Fruit fly (Drosophila melanogaster): Measurements from ENCODE around the gene CG18787.

CG18787 gene

dm6 chr2L:12006397-12007330 lies 7.5 kb upstream of the CG18787 start (continued):
- TF ChIP-seq CG1024 (GFP tag; IDR thresholded peaks at IDR 0.05) (no peak), dmrt11E (tag; optimal IDR thresholded peaks at IDR 0.05) (peak; percentile 97), B-H2 (GFP tag; optimal IDR thresholded peaks at IDR 0.05) (peak; percentile 72), Lim3 (GFP tag; IDR thresholded peaks at IDR 0.05) (no peak), sug (tag; optimal IDR thresholded peaks at IDR 0.05) (peak; percentile 92), CG17568 (GFP tag; optimal IDR thresholded peaks at IDR 0.05) (peak; percentile 80), Sox100B (GFP tag; optimal IDR thresholded peaks at IDR 0.05) (peak; percentile 99), exex (tag; optimal IDR thresholded peaks at IDR 0.05) (peak; percentile 75), dm (GFP tag; optimal IDR thresholded peaks at IDR 0.05) (peak; percentile 45), Dfd (GFP tag; optimal IDR thresholded peaks at IDR 0.05) (no peak), vnd (GFP tag; IDR thresholded peaks at IDR 0.05; ENCODE audit: partially characterized antibody) (no peak), CG7271 (tag; optimal IDR thresholded peaks at IDR 0.05) (peak; percentile 81), amos (GFP tag; IDR thresholded peaks at IDR 0.05; ENCODE audit: partially characterized antibody) (no peak), CG8359 (GFP tag; optimal IDR thresholded peaks at IDR 0.05; ENCODE audit: borderline replicate concordance) (no peak), Rfx (GFP tag; IDR thresholded peaks at IDR 0.05) (no peak), H15 (GFP tag; IDR thresholded peaks at IDR 0.05) (no peak), Bdp1 (GFP tag; optimal IDR thresholded peaks at IDR 0.05) (peak; percentile 39), CG5180 (GFP tag; optimal IDR thresholded peaks at IDR 0.05) (peak; percentile 68), Max (GFP tag; optimal IDR thresholded peaks at IDR 0.05) (peak; percentile 90), zf30C (GFP tag; optimal IDR thresholded peaks at IDR 0.05) (no peak), grau (tag; optimal IDR thresholded peaks at IDR 0.05) (peak; percentile 97), az2 (GFP tag; optimal IDR thresholded peaks at IDR 0.05) (peak; percentile 91), mirr (GFP tag; optimal IDR thresholded peaks at IDR 0.05) (peak; percentile 97), CG16813 (GFP tag; IDR thresholded peaks at IDR 0.05; ENCODE audit: partially characterized antibody) (no peak), CG10274 (GFP tag; optimal IDR thresholded peaks at IDR 0.05) (peak; percentile 95), CG14710 (tag; optimal IDR thresholded peaks at IDR 0.05) (peak; percentile 97), Six4 (GFP tag; optimal IDR thresholded peaks at IDR 0.05) (peak; percentile 91), CG7745 (tag; optimal IDR thresholded peaks at IDR 0.05) (no peak), CG33557 (GFP tag; optimal IDR thresholded peaks at IDR 0.05) (peak; percentile 95), MBD-R2 (GFP tag; IDR thresholded peaks at IDR 0.05) (no peak), jing (GFP tag; optimal IDR thresholded peaks at IDR 0.05) (peak; percentile 71), CG11093 (GFP tag; IDR thresholded peaks at IDR 0.05) (peak; percentile 86), HLHmδ (GFP tag; optimal IDR thresholded peaks at IDR 0.05) (peak; percentile 56), CG13624 (GFP tag; optimal IDR thresholded peaks at IDR 0.05) (peak; percentile 66), gcm (GFP tag; optimal IDR thresholded peaks at IDR 0.05) (peak; percentile 96), CG11247 (GFP tag; IDR thresholded peaks at IDR 0.05) (no peak), Camta (GFP tag; optimal IDR thresholded peaks at IDR 0.05) (peak; percentile 78), CG15269 (tag; optimal IDR thresholded peaks at IDR 0.05) (peak; percentile 96), croc (GFP tag; conservative IDR thresholded peaks at IDR 0.05) (peak; percentile 92), toy (GFP tag; IDR thresholded peaks at IDR 0.05) (no peak), nau (GFP tag; optimal IDR thresholded peaks at IDR 0.05) (peak; percentile 50), CG12071 (GFP tag; optimal IDR thresholded peaks at IDR 0.05) (no peak), C15 (GFP tag; IDR thresholded peaks at IDR 0.05) (no peak), schlank (tag; optimal IDR thresholded peaks at IDR 0.05) (peak; percentile 6)

Data from whole organism, embryonic.